Worm (Caenorhabditis elegans): ENCODE results near the gene frk-1.

Gene frk-1

DNA sequence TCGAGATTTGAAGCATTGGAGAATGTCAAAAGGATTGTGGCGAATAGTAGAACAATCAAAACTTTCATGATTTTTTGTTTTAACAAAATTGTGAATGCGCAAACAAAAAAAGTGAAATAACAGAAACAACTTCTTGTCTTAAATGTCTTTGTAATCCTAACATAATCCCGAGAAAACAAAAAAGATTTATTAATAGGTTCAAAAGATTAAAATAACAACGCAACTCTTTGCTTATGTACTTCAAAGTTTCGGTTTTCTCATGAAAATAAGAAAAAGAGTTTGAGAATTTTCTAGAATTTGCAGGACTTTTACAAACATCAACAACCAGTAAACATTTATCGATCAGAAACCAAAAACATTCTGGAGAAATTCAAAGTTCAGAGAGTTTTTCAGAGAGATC is 46.8 kb downstream of the frk-1 start, which contains the start of gene ttr-39:
TSS of gene ttr-39 (minus strand) at position 101 of the 400 bp plus-strand sequence.
- no peak for TF ChIP-seq nhr-77 (tag; optimal IDR thresholded peaks at IDR 0.05)
- no peak for TF ChIP-seq ztf-4 (tag; optimal IDR thresholded peaks at IDR 0.05)
- TF ChIP-seq sem-4 (tag; optimal IDR thresholded peaks at IDR 0.05), result no peak
- TF ChIP-seq Y55F3AM.14 (GFP tag; optimal IDR thresholded peaks at IDR 0.05), result no peak
- TF ChIP-seq crh-2 (tag; optimal IDR thresholded peaks at IDR 0.05), result no peak
- no peak for TF ChIP-seq lin-13 (GFP tag; optimal IDR thresholded peaks at IDR 0.05)
- TF ChIP-seq ztf-1 (GFP tag; conservative IDR thresholded peaks at IDR 0.05), result no peak
- TF ChIP-seq lin-39 (tag; optimal IDR thresholded peaks at IDR 0.05), result no peak
- TF ChIP-seq zag-1 (tag; optimal IDR thresholded peaks at IDR 0.05), result no peak
- TF ChIP-seq R02D3.7 (tag; optimal IDR thresholded peaks at IDR 0.05), result no peak
- no peak for TF ChIP-seq nhr-21 (tag; optimal IDR thresholded peaks at IDR 0.05)
- TF ChIP-seq C34F6.9 (tag; optimal IDR thresholded peaks at IDR 0.05), result no peak

DNA sequence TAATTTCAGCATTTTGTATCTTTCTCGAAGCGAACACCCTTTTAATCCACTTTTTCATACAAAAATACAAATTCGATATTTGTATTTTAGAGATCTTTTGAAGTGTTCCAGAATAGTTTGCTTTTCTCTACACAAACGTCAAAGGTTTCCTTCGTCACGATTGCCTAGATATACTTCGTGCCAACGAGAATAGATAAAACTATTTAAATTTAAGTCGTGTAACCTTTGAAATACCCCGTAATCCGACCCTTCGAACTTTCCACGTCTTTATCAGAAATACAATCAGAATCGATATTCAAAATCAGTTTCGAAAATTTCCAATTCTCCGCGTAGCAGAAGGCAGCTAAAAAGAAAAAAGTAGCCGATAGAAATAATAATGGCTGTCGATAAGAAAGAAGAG is 47.4 kb downstream of the frk-1 start, which contains the start of gene ttbk-5:
TSS of gene ttbk-5 (plus strand) at position 301 of the 400 bp plus-strand sequence.
- TF ChIP-seq ztf-1 (GFP tag; conservative IDR thresholded peaks at IDR 0.05) (no peak), blmp-1 (tag; optimal IDR thresholded peaks at IDR 0.05; ENCODE audit: insufficient read depth) (no peak)

DNA sequence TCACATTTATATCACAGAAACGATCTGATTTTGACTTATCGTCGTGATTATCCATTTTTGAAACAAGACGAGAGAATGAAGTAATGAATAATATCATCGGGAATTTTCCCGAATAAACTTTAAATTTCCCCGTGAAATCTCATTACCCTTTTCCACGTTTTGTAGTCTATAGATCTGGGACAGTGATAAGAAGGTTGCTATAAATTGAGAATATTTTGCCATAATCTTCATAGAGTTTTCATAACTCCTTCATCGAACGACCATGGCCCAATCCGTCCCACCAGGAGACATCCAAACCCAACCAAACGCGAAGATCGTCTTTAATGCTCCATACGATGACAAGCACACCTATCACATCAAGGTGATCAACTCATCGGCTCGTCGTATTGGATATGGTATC is 52.2 kb downstream of the frk-1 start, which contains the start of the genes C04G2.5 and msp-36:
TSS of gene C04G2.5 (minus strand) at position 101 of the 400 bp plus-strand sequence.
TSS of gene msp-36 (plus strand) at position 263 of the 400 bp plus-strand sequence.
- TF ChIP-seq unc-62 (GFP tag; optimal IDR thresholded peaks at IDR 0.05) (no peak), egl-27 (tag; optimal IDR thresholded peaks at IDR 0.05) (no peak), C34F6.9 (tag; optimal IDR thresholded peaks at IDR 0.05) (no peak), R02D3.7 (tag; optimal IDR thresholded peaks at IDR 0.05) (no peak), alr-1 (tag; optimal IDR thresholded peaks at IDR 0.05) (no peak)

All from whole organism, L2 larva.